Worm (Caenorhabditis elegans): ENCODE results near the gene H12C20.7.

- no peak for TF ChIP-seq ama-1 (optimal IDR thresholded peaks at IDR 0.05)
- no peak for TF ChIP-seq ama-1 (GFP tag; optimal IDR thresholded peaks at IDR 0.05)
- TF ChIP-seq dpl-1 (GFP tag; optimal IDR thresholded peaks at IDR 0.05): no peak
- TF ChIP-seq nfya-1 (tag; optimal IDR thresholded peaks at IDR 0.05; ENCODE audit: borderline replicate concordance, insufficient read depth): no peak
- TF ChIP-seq ztf-18 (tag; optimal IDR thresholded peaks at IDR 0.05): no peak
- TF ChIP-seq hlh-12 (tag; optimal IDR thresholded peaks at IDR 0.05): no peak
- TF ChIP-seq lin-40 (tag; optimal IDR thresholded peaks at IDR 0.05): no peak
- no peak for TF ChIP-seq ceh-27 (GFP tag; optimal IDR thresholded peaks at IDR 0.05)
- TF ChIP-seq snpc-1.1 (tag; optimal IDR thresholded peaks at IDR 0.05; ENCODE audit: insufficient read depth): no peak
- TF ChIP-seq aptf-2 (GFP tag; conservative IDR thresholded peaks at IDR 0.05): no peak
- TF ChIP-seq efl-1 (GFP tag; optimal IDR thresholded peaks at IDR 0.05): no peak
- TF ChIP-seq mxl-1 (tag; optimal IDR thresholded peaks at IDR 0.05): no peak
- no peak for TF ChIP-seq F57A8.1 (GFP tag; optimal IDR thresholded peaks at IDR 0.05)
- TF ChIP-seq attf-5 (GFP tag; optimal IDR thresholded peaks at IDR 0.05): no peak
- no peak for TF ChIP-seq nhr-179 (tag; optimal IDR thresholded peaks at IDR 0.05)
Observed at ce11 chrV:11536667-11537066, 36.1 kb downstream of the H12C20.7 start.
